Fruit fly (Drosophila melanogaster) whole organism: ENCODE measurements around the gene CG6753.

ENCODE experiments used
- CG8478 ChIP-seq: fragments of >200 bp; optimal IDR thresholded peaks from 2 replicates; lab custom pipeline; 2018; ENCODE audit warnings: inconsistent platforms
- pan ChIP-seq: fragments of >200 bp; optimal IDR thresholded peaks from 2 replicates; lab custom pipeline; 2017

DNA sequence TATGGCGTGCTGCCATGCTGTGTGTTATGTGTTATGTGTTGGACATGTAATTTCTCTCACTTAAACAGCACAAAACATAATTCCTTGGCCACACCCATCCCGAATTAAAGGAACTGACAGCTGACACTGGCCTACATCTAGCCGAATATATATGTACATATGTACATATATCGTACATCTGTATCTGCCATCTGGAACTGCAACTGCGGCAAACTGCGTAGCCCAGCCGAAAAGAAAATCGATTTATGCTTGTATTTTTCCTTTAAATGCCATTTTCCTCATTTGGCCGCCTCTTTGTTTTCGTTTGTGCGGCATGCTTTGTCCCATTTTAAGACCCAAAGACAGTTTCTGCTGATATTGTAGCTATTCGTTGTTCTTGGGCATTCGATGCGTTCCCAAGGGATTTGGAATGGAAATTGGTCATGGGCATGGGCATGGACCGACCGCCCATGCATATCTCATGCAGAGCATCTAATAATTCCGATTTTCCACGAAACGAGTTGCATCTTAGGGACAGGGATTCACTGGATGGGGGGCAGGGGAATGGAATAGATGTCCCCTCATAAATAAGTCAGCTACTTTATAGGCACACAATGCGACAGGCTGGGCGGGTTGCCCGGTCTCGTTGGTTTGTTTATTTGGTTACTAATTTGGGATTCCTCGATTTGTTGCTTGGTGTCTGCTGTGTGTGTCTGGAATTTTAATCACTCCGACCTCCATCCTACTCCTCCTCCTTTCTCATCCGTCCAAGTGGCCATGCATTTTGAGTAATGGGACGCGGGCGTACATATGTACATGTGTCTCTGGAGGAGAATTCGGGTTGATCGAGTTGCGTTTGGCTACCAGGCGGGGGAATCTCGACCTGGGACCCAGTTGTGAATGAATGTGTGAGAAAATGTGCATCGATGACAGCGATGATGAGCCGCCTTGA, 7.1 kb upstream of the CG6753 start:
- no peak for TF ChIP-seq CG8478 (lab: Kevin White, UChicago)
- TF ChIP-seq pan: no peak
